Fruit fly (Drosophila melanogaster) whole organism: ENCODE measurements around the gene GATAd.

Source experiments
- CG8478 ChIP-seq: fragments of >200 bp; optimal IDR thresholded peaks from 2 replicates; lab custom pipeline; 2018; ENCODE audit warnings: inconsistent platforms
- Dll ChIP-seq: fragments of >200 bp; optimal IDR thresholded peaks from 2 replicates; lab custom pipeline; 2017
- EcR ChIP-seq, 2 experiments: fragments of >200 bp; optimal IDR thresholded peaks; 2 replicates each; lab custom pipeline; 2017; ENCODE audit warnings: missing biosample characterization in 2 of 2, missing genetic modification characterization in 2 of 2, missing genetic modification reagents in 2 of 2
- pan ChIP-seq: fragments of >200 bp; optimal IDR thresholded peaks from 2 replicates; lab custom pipeline; 2017
- psq ChIP-seq: fragments of >200 bp; optimal IDR thresholded peaks from 2 replicates; lab custom pipeline; 2017
- usp ChIP-seq: fragments of >200 bp; optimal IDR thresholded peaks from 2 replicates; lab custom pipeline; 2017; ENCODE audit warnings: missing biosample characterization, missing genetic modification characterization, mixed read lengths

DNA sequence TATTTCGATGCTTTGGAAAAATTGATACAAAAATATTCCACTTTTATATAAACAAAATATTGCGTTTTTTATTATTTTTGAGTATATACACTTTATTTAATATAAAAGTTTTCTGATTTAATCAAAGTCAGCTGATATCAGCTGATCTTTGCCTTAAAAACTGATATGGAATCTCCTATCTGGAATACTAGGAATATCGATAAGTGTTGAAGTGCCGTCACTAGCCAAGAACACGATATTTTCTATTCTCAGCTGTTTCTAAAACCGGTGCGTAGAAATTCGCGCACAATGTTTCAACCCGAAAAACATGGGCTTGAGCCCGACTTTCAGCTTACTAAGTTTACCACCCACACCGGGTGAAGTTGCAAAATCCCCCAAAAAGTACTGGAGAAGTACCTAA, 8.9 kb downstream of the GATAd start, which contains the start of gene Sps2:
- TF ChIP-seq pan (no peak), CG8478 (lab: Kevin White, UChicago) (no peak), usp (GFP tag; lab: Kevin White, UChicago) (no peak), EcR (GFP tag; optimal IDR thresholded peaks at IDR 0.05; lab: Kevin White, UChicago) (no peak), psq (no peak), Dll (lab: Kevin White, UChicago) (no peak)
